Worm (Caenorhabditis elegans): ENCODE data around the gene nhr-39.

Gene nhr-39

ce11 chrV:9342282-9342681, 39.2 kb downstream of the nhr-39 start:
- TF ChIP-seq cebp-1 (GFP tag; IDR thresholded peaks at IDR 0.05), result peak; percentile 70; the same call in 1 of the 2 replicates
- TF ChIP-seq cebp-1 (tag; optimal IDR thresholded peaks at IDR 0.05), result peak; percentile 22
- TF ChIP-seq B0019.2 (GFP tag; conservative IDR thresholded peaks at IDR 0.05), result 0 out of 2 replicates have a peak, but pooled peaks have one; percentile 17
- TF ChIP-seq Y79H2A.3 (GFP tag; conservative IDR thresholded peaks at IDR 0.05), result peak; percentile 98
- peak; percentile 65; the same call in 1 of the 2 replicates for TF ChIP-seq ceh-58 (GFP tag; IDR thresholded peaks at IDR 0.05)
- peak; percentile 87 for TF ChIP-seq nfyb-1 (GFP tag; IDR thresholded peaks at IDR 0.05)
- peak; percentile 70 for TF ChIP-seq hsf-1 (GFP tag; IDR thresholded peaks at IDR 0.05)
- TF ChIP-seq ceh-40 (GFP tag; IDR thresholded peaks at IDR 0.05), result 0 out of 2 replicates have a peak, but pooled peaks have one; percentile 35
- peak; percentile 67; the same call in 1 of the 2 replicates for TF ChIP-seq hmg-1.2 (GFP tag; IDR thresholded peaks at IDR 0.05)
- TF ChIP-seq Y95B8A.8 (GFP tag; IDR thresholded peaks at IDR 0.05), result peak; percentile 93
- peak; percentile 75 for TF ChIP-seq attf-6 (GFP tag; IDR thresholded peaks at IDR 0.05)
- TF ChIP-seq lin-26 (GFP tag; IDR thresholded peaks at IDR 0.05), result peak; percentile 76; the same call in 1 of the 2 replicates
- TF ChIP-seq F39B2.1 (GFP tag; IDR thresholded peaks at IDR 0.05), result peak; percentile 88; the same call in 1 of the 2 replicates
- TF ChIP-seq ceh-100 (GFP tag; IDR thresholded peaks at IDR 0.05), result peak; percentile 59; the same call in 1 of the 2 replicates
- TF ChIP-seq C17E4.6 (GFP tag; IDR thresholded peaks at IDR 0.05), result peak; percentile 93
- TF ChIP-seq K11D2.4 (GFP tag; IDR thresholded peaks at IDR 0.05), result peak; percentile 93
- 0 out of 2 replicates have a peak, but pooled peaks have one; percentile 24 for TF ChIP-seq lir-1 (GFP tag; conservative IDR thresholded peaks at IDR 0.05)
- peak; percentile 96 for TF ChIP-seq Y56A3A.18 (GFP tag; IDR thresholded peaks at IDR 0.05)
- TF ChIP-seq aptf-2 (GFP tag; conservative IDR thresholded peaks at IDR 0.05), result 0 out of 2 replicates have a peak, but pooled peaks have one; percentile 37
- TF ChIP-seq D2030.7 (GFP tag; IDR thresholded peaks at IDR 0.05), result peak; percentile 37
- peak; percentile 95 for TF ChIP-seq cebp-2 (GFP tag; IDR thresholded peaks at IDR 0.05)
- TF ChIP-seq ekl-4 (GFP tag; IDR thresholded peaks at IDR 0.05), result peak; percentile 83
- 0 out of 2 replicates have a peak, but pooled peaks have one; percentile 41 for TF ChIP-seq egl-44 (GFP tag; IDR thresholded peaks at IDR 0.05)
- TF ChIP-seq egl-18 (GFP tag; IDR thresholded peaks at IDR 0.05), result peak; percentile 70; the same call in 1 of the 2 replicates
- 0 out of 2 replicates have a peak, but pooled peaks have one; percentile 58 for TF ChIP-seq aptf-3 (GFP tag; IDR thresholded peaks at IDR 0.05)
- TF ChIP-seq Y53G8AR.9 (GFP tag; conservative IDR thresholded peaks at IDR 0.05), result peak; percentile 97
- TF ChIP-seq F37B4.10 (GFP tag; IDR thresholded peaks at IDR 0.05), result peak; percentile 94; the same call in 1 of the 2 replicates
- TF ChIP-seq madf-3 (GFP tag; IDR thresholded peaks at IDR 0.05), result peak; percentile 90
- TF ChIP-seq C06A6.2 (GFP tag; conservative IDR thresholded peaks at IDR 0.05), result peak; percentile 75
- TF ChIP-seq mcd-1 (GFP tag; IDR thresholded peaks at IDR 0.05), result peak; percentile 58
- TF ChIP-seq ztf-25 (GFP tag; IDR thresholded peaks at IDR 0.05), result 0 out of 2 replicates have a peak, but pooled peaks have one; percentile 16
- TF ChIP-seq nfya-2 (GFP tag; IDR thresholded peaks at IDR 0.05), result peak; percentile 85; the same call in 1 of the 2 replicates
- peak; percentile 70 for TF ChIP-seq madf-6 (GFP tag; IDR thresholded peaks at IDR 0.05)
- peak; percentile 70 for TF ChIP-seq rcor-1 (GFP tag; IDR thresholded peaks at IDR 0.05)
- peak; percentile 43; the same call in 1 of the 2 replicates for TF ChIP-seq ceh-91 (GFP tag; IDR thresholded peaks at IDR 0.05)
- TF ChIP-seq let-526 (GFP tag; IDR thresholded peaks at IDR 0.05), result peak; percentile 72; the same call in 1 of the 2 replicates
- 0 out of 2 replicates have a peak, but pooled peaks have one; percentile 15 for TF ChIP-seq bed-2 (GFP tag; IDR thresholded peaks at IDR 0.05)
- peak; percentile 87 for TF ChIP-seq pbrm-1 (GFP tag; IDR thresholded peaks at IDR 0.05)
- peak; percentile 42; the same call in 1 of the 2 replicates for TF ChIP-seq attf-3 (GFP tag; conservative IDR thresholded peaks at IDR 0.05)
- TF ChIP-seq hmg-20 (GFP tag; IDR thresholded peaks at IDR 0.05), result peak; percentile 79; the same call in 1 of the 2 replicates
- TF ChIP-seq ztf-28 (GFP tag; IDR thresholded peaks at IDR 0.05), result peak; percentile 78
- TF ChIP-seq Y67H2A.10 (GFP tag; conservative IDR thresholded peaks at IDR 0.05), result 0 out of 2 replicates have a peak, but pooled peaks have one; percentile 23
